Fruit fly (Drosophila melanogaster): ENCODE data around the gene Klp68D.

dm6 chr3L:11766563-11766962 lies 28.9 kb upstream of the Klp68D start:
- TF ChIP-seq CG8478 (optimal IDR thresholded peaks at IDR 0.05): no peak
- TF ChIP-seq usp (GFP tag; optimal IDR thresholded peaks at IDR 0.05): no peak
- TF ChIP-seq Dll (optimal IDR thresholded peaks at IDR 0.05): no peak
- TF ChIP-seq psq (optimal IDR thresholded peaks at IDR 0.05): no peak
- TF ChIP-seq pan (optimal IDR thresholded peaks at IDR 0.05): no peak
- no peak for TF ChIP-seq EcR (GFP tag; optimal IDR thresholded peaks at IDR 0.05)

Measured in whole organism.